ENCODE assay signal across 4 fruit fly cellular contexts in genomic region chr2L:2878188-2878587, dm6.
TF ChIP-seq lines count a peak whose summit lies in the region.

Gene Prx6a, minus strand, starts transcription at chr2L:2878232.
Gene Sbat, plus strand, starts transcription at chr2L:2878344.

TF ChIP-seq in whole organism, adult, 20 proteins besides CTCF, POLR2A, EP300 and RAD21 (continued from another document):
- TF ChIP-seq Clk (GFP tag; optimal IDR thresholded peaks at IDR 0.05; lab: Kevin White, UChicago) (peak; percentile 65), CG14711 (tag; optimal IDR thresholded peaks at IDR 0.05; lab: Kevin White, UChicago) (peak; percentile 70)
TF ChIP-seq in whole organism, adult: peak in this region for 18.

TF ChIP-seq in whole organism, embryonic, 481 proteins besides CTCF, POLR2A, EP300 and RAD21 (continued from another document and continues in another):
- TF ChIP-seq CG3163 (GFP tag; optimal IDR thresholded peaks at IDR 0.05; lab: Kevin White, UChicago) (peak; percentile 32), CG1603 (tag; optimal IDR thresholded peaks at IDR 0.05; lab: Kevin White, UChicago) (peak; percentile 68), Vsx1 (GFP tag; optimal IDR thresholded peaks at IDR 0.05; lab: Kevin White, UChicago) (peak; percentile 31), pros (GFP tag; optimal IDR thresholded peaks at IDR 0.05; lab: Kevin White, UChicago) (no peak), MTF-1 (GFP tag; optimal IDR thresholded peaks at IDR 0.05; lab: Kevin White, UChicago; ENCODE audit: borderline replicate concordance) (no peak), Asciz (GFP tag; optimal IDR thresholded peaks at IDR 0.05; lab: Kevin White, UChicago) (no peak), Usf (GFP tag; optimal IDR thresholded peaks at IDR 0.05; lab: Kevin White, UChicago) (peak; percentile 52), oc (tag; optimal IDR thresholded peaks at IDR 0.05; lab: Kevin White, UChicago) (peak; percentile 34), CG12155 (GFP tag; optimal IDR thresholded peaks at IDR 0.05; lab: Kevin White, UChicago) (peak; percentile 64), mam (GFP tag; optimal IDR thresholded peaks at IDR 0.05; lab: Kevin White, UChicago) (peak; percentile 83), MBD-R2 (GFP tag; IDR thresholded peaks at IDR 0.05; lab: Robert Waterston, UW) (peak; percentile 92), CG13424 (tag; optimal IDR thresholded peaks at IDR 0.05; lab: Kevin White, UChicago) (peak; percentile 88), B-H1 (GFP tag; IDR thresholded peaks at IDR 0.05; lab: Robert Waterston, UW) (peak; percentile 57), trem (tag; optimal IDR thresholded peaks at IDR 0.05; lab: Kevin White, UChicago) (peak; percentile 79), CG31388 (GFP tag; optimal IDR thresholded peaks at IDR 0.05; lab: Kevin White, UChicago) (no peak), CG2202 (tag; optimal IDR thresholded peaks at IDR 0.05; lab: Kevin White, UChicago) (peak; percentile 29), CG6272 (GFP tag; IDR thresholded peaks at IDR 0.05; lab: Robert Waterston, UW) (peak; percentile 56), CG13296 (GFP tag; optimal IDR thresholded peaks at IDR 0.05; lab: Kevin White, UChicago) (peak; percentile 79), CG6175 (GFP tag; IDR thresholded peaks at IDR 0.05; lab: Robert Waterston, UW) (no peak), corto (GFP tag; optimal IDR thresholded peaks at IDR 0.05; lab: Kevin White, UChicago) (no peak), CG12769 (tag; optimal IDR thresholded peaks at IDR 0.05; lab: Kevin White, UChicago) (peak; percentile 77), CG4617 (GFP tag; optimal IDR thresholded peaks at IDR 0.05; lab: Kevin White, UChicago; ENCODE audit: borderline replicate concordance) (peak; percentile 58), Rfx (GFP tag; IDR thresholded peaks at IDR 0.05; lab: Robert Waterston, UW) (peak; percentile 82), vvl (GFP tag; IDR thresholded peaks at IDR 0.05; lab: Robert Waterston, UW) (peak; percentile 85), CG10431 (GFP tag; optimal IDR thresholded peaks at IDR 0.05; lab: Kevin White, UChicago) (no peak), ab (GFP tag; optimal IDR thresholded peaks at IDR 0.05; lab: Kevin White, UChicago) (no peak), unc-4 (GFP tag; IDR thresholded peaks at IDR 0.05; lab: Robert Waterston, UW; ENCODE audit: partially characterized antibody) (peak; percentile 52), CG18011 (GFP tag; optimal IDR thresholded peaks at IDR 0.05; lab: Kevin White, UChicago) (peak; percentile 23), eve (GFP tag; optimal IDR thresholded peaks at IDR 0.05; lab: Kevin White, UChicago) (no peak), CG18764 (GFP tag; optimal IDR thresholded peaks at IDR 0.05; lab: Kevin White, UChicago) (peak; percentile 57), salm (tag; optimal IDR thresholded peaks at IDR 0.05; lab: Kevin White, UChicago) (peak; percentile 37), CG2889 (GFP tag; IDR thresholded peaks at IDR 0.05; lab: Robert Waterston, UW) (peak; percentile 68), Max (GFP tag; optimal IDR thresholded peaks at IDR 0.05; lab: Kevin White, UChicago) (peak; percentile 50), CG17568 (GFP tag; optimal IDR thresholded peaks at IDR 0.05; lab: Kevin White, UChicago) (peak; percentile 49), Lim3 (GFP tag; IDR thresholded peaks at IDR 0.05; lab: Robert Waterston, UW) (no peak), Hr51 (GFP tag; optimal IDR thresholded peaks at IDR 0.05; lab: Kevin White, UChicago) (peak; percentile 55 to 73), C15 (GFP tag; IDR thresholded peaks at IDR 0.05; lab: Robert Waterston, UW) (no peak), CG10462 (GFP tag; optimal IDR thresholded peaks at IDR 0.05; lab: Kevin White, UChicago) (peak; percentile 7), nerfin-2 (GFP tag; IDR thresholded peaks at IDR 0.05; lab: Robert Waterston, UW; ENCODE audit: partially characterized antibody) (no peak), sd (tag; optimal IDR thresholded peaks at IDR 0.05; lab: Kevin White, UChicago) (peak; percentile 46), Dad (GFP tag; optimal IDR thresholded peaks at IDR 0.05; lab: Kevin White, UChicago) (peak; percentile 64), Ada2b (GFP tag; IDR thresholded peaks at IDR 0.05; lab: Robert Waterston, UW) (peak; percentile 62; the same call in 1 of the 2 replicates)

TF ChIP-seq in whole organism, prepupa, 60 proteins besides CTCF, POLR2A, EP300 and RAD21 (continued from another document):
- TF ChIP-seq CG6163 (GFP tag; IDR thresholded peaks at IDR 0.05; lab: Robert Waterston, UW) (no peak), CG34406 (GFP tag; optimal IDR thresholded peaks at IDR 0.05; lab: Kevin White, UChicago) (peak; percentile 24), acj6 (GFP tag; optimal IDR thresholded peaks at IDR 0.05; lab: Kevin White, UChicago) (peak; percentile 74), Gug (GFP tag; IDR thresholded peaks at IDR 0.05; lab: Robert Waterston, UW) (peak; percentile 63), fd59A (GFP tag; optimal IDR thresholded peaks at IDR 0.05; lab: Kevin White, UChicago) (peak; percentile 9), Sox102F (GFP tag; optimal IDR thresholded peaks at IDR 0.05; lab: Kevin White, UChicago) (peak; percentile 51), lz (GFP tag; optimal IDR thresholded peaks at IDR 0.05; lab: Kevin White, UChicago) (peak; percentile 77), Sox15 (GFP tag; optimal IDR thresholded peaks at IDR 0.05; lab: Kevin White, UChicago) (peak; percentile 58), CG15336 (GFP tag; IDR thresholded peaks at IDR 0.05; lab: Robert Waterston, UW) (no peak), Hr38 (GFP tag; optimal IDR thresholded peaks at IDR 0.05; lab: Kevin White, UChicago) (no peak), CG1621 (tag; optimal IDR thresholded peaks at IDR 0.05; lab: Kevin White, UChicago) (peak; percentile 58), pdm3 (GFP tag; optimal IDR thresholded peaks at IDR 0.05; lab: Kevin White, UChicago) (peak; percentile 69), eg (GFP tag; IDR thresholded peaks at IDR 0.05; lab: Robert Waterston, UW) (peak; percentile 44; the same call in 1 of the 3 replicates), Met (GFP tag; optimal IDR thresholded peaks at IDR 0.05; lab: Kevin White, UChicago) (peak; percentile 53), Lpt (GFP tag; optimal IDR thresholded peaks at IDR 0.05; lab: Kevin White, UChicago) (no peak), Eip78C (GFP tag; lab: Kevin White, UChicago) (peak; percentile 76), achi (GFP tag; optimal IDR thresholded peaks at IDR 0.05; lab: Kevin White, UChicago) (peak; percentile 31), topi (GFP tag; optimal IDR thresholded peaks at IDR 0.05; lab: Kevin White, UChicago) (peak; percentile 60), CG10631 (GFP tag; optimal IDR thresholded peaks at IDR 0.05; lab: Kevin White, UChicago) (peak; percentile 50), CG32006 (GFP tag; optimal IDR thresholded peaks at IDR 0.05; lab: Kevin White, UChicago) (peak; percentile 51), CG31627 (GFP tag; optimal IDR thresholded peaks at IDR 0.05; lab: Kevin White, UChicago) (peak; percentile 78), CG8632 (GFP tag; optimal IDR thresholded peaks at IDR 0.05; lab: Kevin White, UChicago) (peak; percentile 22), dac (GFP tag; optimal IDR thresholded peaks at IDR 0.05; lab: Kevin White, UChicago) (peak; percentile 24), Blimp-1 (GFP tag; optimal IDR thresholded peaks at IDR 0.05; lab: Kevin White, UChicago) (peak; percentile 2), CG4318 (GFP tag; optimal IDR thresholded peaks at IDR 0.05; lab: Kevin White, UChicago) (no peak), net (GFP tag; optimal IDR thresholded peaks at IDR 0.05; lab: Kevin White, UChicago) (no peak), CG6854 (GFP tag; optimal IDR thresholded peaks at IDR 0.05; lab: Kevin White, UChicago) (no peak), fkh (GFP tag; optimal IDR thresholded peaks at IDR 0.05; lab: Kevin White, UChicago) (peak; percentile 94), Sox14 (GFP tag; optimal IDR thresholded peaks at IDR 0.05; lab: Kevin White, UChicago) (peak; percentile 73), CG11294 (GFP tag; IDR thresholded peaks at IDR 0.05; lab: Robert Waterston, UW) (peak; percentile 37; the same call in 1 of the 2 replicates), Eip75B (GFP tag; optimal IDR thresholded peaks at IDR 0.05; lab: Kevin White, UChicago) (peak; percentile 78), CG6792 (GFP tag; optimal IDR thresholded peaks at IDR 0.05; lab: Kevin White, UChicago) (peak; percentile 51), dsx (GFP tag; optimal IDR thresholded peaks at IDR 0.05; lab: Kevin White, UChicago; ENCODE audit: poor library complexity, severe bottlenecking) (peak; percentile 55), Smox (GFP tag; optimal IDR thresholded peaks at IDR 0.05; lab: Kevin White, UChicago) (peak; percentile 54), OdsH (GFP tag; optimal IDR thresholded peaks at IDR 0.05; lab: Kevin White, UChicago) (peak; percentile 46), CG16779 (tag; optimal IDR thresholded peaks at IDR 0.05; lab: Kevin White, UChicago) (no peak), CG10669 (GFP tag; optimal IDR thresholded peaks at IDR 0.05; lab: Kevin White, UChicago) (peak; percentile 54), Hr39 (GFP tag; optimal IDR thresholded peaks at IDR 0.05; lab: Kevin White, UChicago) (peak; percentile 74), fd85E (GFP tag; optimal IDR thresholded peaks at IDR 0.05; lab: Kevin White, UChicago) (no peak), Ets21C (GFP tag; optimal IDR thresholded peaks at IDR 0.05; lab: Kevin White, UChicago) (peak; percentile 55), CG3032 (tag; optimal IDR thresholded peaks at IDR 0.05; lab: Kevin White, UChicago) (peak; percentile 76)

TF ChIP-seq in whole organism, wandering third instar larva, 38 proteins besides CTCF, POLR2A, EP300 and RAD21 (continued from another document):
- no peak for TF ChIP-seq Rel (GFP tag; optimal IDR thresholded peaks at IDR 0.05; lab: Kevin White, UChicago)
- TF ChIP-seq Rel (tag; optimal IDR thresholded peaks at IDR 0.05; lab: Kevin White, UChicago) = peak; percentile 63
- TF ChIP-seq GATAd (GFP tag; optimal IDR thresholded peaks at IDR 0.05; lab: Kevin White, UChicago) = no peak
- TF ChIP-seq sage (GFP tag; optimal IDR thresholded peaks at IDR 0.05; lab: Kevin White, UChicago) = no peak
- no peak for TF ChIP-seq dl (GFP tag; optimal IDR thresholded peaks at IDR 0.05; lab: Kevin White, UChicago; ENCODE audit: insufficient read depth in 1 of 2, partially characterized antibody in 2 of 2)
- TF ChIP-seq dsf (GFP tag; optimal IDR thresholded peaks at IDR 0.05; lab: Kevin White, UChicago; ENCODE audit: borderline replicate concordance) = no peak
- TF ChIP-seq pan (optimal IDR thresholded peaks at IDR 0.05; lab: Kevin White, UChicago) = no peak
- TF ChIP-seq Hr83 (GFP tag; optimal IDR thresholded peaks at IDR 0.05; lab: Kevin White, UChicago; ENCODE audit: poor library complexity, severe bottlenecking) = no peak
- TF ChIP-seq usp (GFP tag; optimal IDR thresholded peaks at IDR 0.05; lab: Kevin White, UChicago) = no peak
- TF ChIP-seq tai (GFP tag; optimal IDR thresholded peaks at IDR 0.05; lab: Kevin White, UChicago) = no peak
- TF ChIP-seq Dif (GFP tag; optimal IDR thresholded peaks at IDR 0.05; lab: Kevin White, UChicago; ENCODE audit: partially characterized antibody) = no peak
- TF ChIP-seq h (GFP tag; optimal IDR thresholded peaks at IDR 0.05; lab: Kevin White, UChicago) = peak; percentile 81
- TF ChIP-seq Jra (GFP tag; optimal IDR thresholded peaks at IDR 0.05; lab: Kevin White, UChicago) = peak; percentile 49
- TF ChIP-seq psq (GFP tag; optimal IDR thresholded peaks at IDR 0.05; lab: Kevin White, UChicago) = peak; percentile 26
- no peak for TF ChIP-seq CG32264 (GFP tag; optimal IDR thresholded peaks at IDR 0.05; lab: Kevin White, UChicago)
